Worm (Caenorhabditis elegans) whole organism, L2 larva: ENCODE data around the gene T07C12.10.

Source experiments
- Y55F3AM.14 ChIP-seq: fragments of 200-800 bp; sonication (Bioruptor generic); optimal IDR thresholded peaks from 2 replicates; lab custom pipeline; 2018; ENCODE audit warnings: mild to moderate bottlenecking, missing genetic modification characterization, missing compliant biosample characterization
- ZK546.5 ChIP-seq: sonication (generic microtip); optimal IDR thresholded peaks from 2 replicates; lab custom pipeline; 2017; ENCODE audit warnings: missing biosample characterization, missing genetic modification characterization
- alr-1 ChIP-seq: fragments of 150-350 bp; optimal IDR thresholded peaks from 2 replicates; lab custom pipeline; 2014; ENCODE audit warnings: missing biosample characterization, missing genetic modification characterization
- blmp-1 ChIP-seq: sonication (generic microtip); optimal IDR thresholded peaks from 2 replicates; lab custom pipeline; 2017; ENCODE audit warnings: missing genetic modification characterization, mild to moderate bottlenecking, missing compliant biosample characterization, antibody characterized with exemption, moderate library complexity; ENCODE audit not compliant: insufficient read depth
- ceh-16 ChIP-seq: fragments of 150-350 bp; optimal IDR thresholded peaks from 2 replicates; lab custom pipeline; 2014; ENCODE audit warnings: missing biosample characterization, missing genetic modification characterization
- ceh-82 ChIP-seq: fragments of 150-350 bp; optimal IDR thresholded peaks from 2 replicates; lab custom pipeline; 2014; ENCODE audit warnings: missing biosample characterization, missing genetic modification characterization
- crh-2 ChIP-seq: sonication (generic microtip); optimal IDR thresholded peaks from 2 replicates; lab custom pipeline; 2017; ENCODE audit warnings: missing biosample characterization, missing genetic modification characterization
- dmd-4 ChIP-seq: sonication (generic microtip); optimal IDR thresholded peaks from 2 replicates; lab custom pipeline; 2017; ENCODE audit warnings: missing biosample characterization, missing genetic modification characterization
- elt-1 ChIP-seq: fragments of 150-350 bp; optimal IDR thresholded peaks from 2 replicates; lab custom pipeline; 2014; ENCODE audit warnings: missing biosample characterization, missing genetic modification characterization
- elt-3 ChIP-seq: sonication (generic microtip); optimal IDR thresholded peaks from 2 replicates; lab custom pipeline; 2017; ENCODE audit warnings: missing biosample characterization, missing genetic modification characterization
- fos-1 ChIP-seq: fragments of 150-350 bp; optimal IDR thresholded peaks from 2 replicates; lab custom pipeline; 2014; ENCODE audit warnings: missing biosample characterization, missing genetic modification characterization
- gmeb-1 ChIP-seq: fragments of 150-350 bp; optimal IDR thresholded peaks from 2 replicates; lab custom pipeline; 2014; ENCODE audit warnings: missing biosample characterization, missing genetic modification characterization
- lin-11 ChIP-seq: fragments of 150-350 bp; sonication (generic microtip); optimal IDR thresholded peaks from 2 replicates; lab custom pipeline; 2014; ENCODE audit warnings: missing biosample characterization, missing genetic modification characterization, inconsistent platforms, mixed read lengths
- lin-13 ChIP-seq: fragments of 150-350 bp; optimal IDR thresholded peaks from 2 replicates; lab custom pipeline; 2014; ENCODE audit warnings: missing biosample characterization, missing genetic modification reagents, missing genetic modification characterization
- lin-39 ChIP-seq: fragments of 150-350 bp; optimal IDR thresholded peaks from 2 replicates; lab custom pipeline; 2014; ENCODE audit warnings: missing biosample characterization, missing genetic modification reagents, missing genetic modification characterization
- mbf-1 ChIP-seq: sonication (generic microtip); optimal IDR thresholded peaks from 2 replicates; lab custom pipeline; 2017; ENCODE audit warnings: missing biosample characterization, missing genetic modification characterization
- mdl-1 ChIP-seq, 2 experiments: fragments of 150-350 bp in 1 of 2; sonication (generic microtip) in 1 of 2; optimal IDR thresholded peaks; 2 replicates each; lab custom pipeline; 2017; ENCODE audit warnings: missing biosample characterization in 2 of 2, missing genetic modification characterization in 2 of 2
- nhr-12 ChIP-seq: fragments of 150-350 bp; optimal IDR thresholded peaks from 2 replicates; lab custom pipeline; 2014; ENCODE audit warnings: missing biosample characterization, missing genetic modification characterization
- nhr-23 ChIP-seq: fragments of 150-350 bp; optimal IDR thresholded peaks from 2 replicates; lab custom pipeline; 2014; ENCODE audit warnings: missing biosample characterization, missing genetic modification reagents, missing genetic modification characterization
- nhr-25 ChIP-seq: fragments of 150-350 bp; sonication (generic microtip); optimal IDR thresholded peaks from 3 replicates; lab custom pipeline; 2014; ENCODE audit warnings: missing biosample characterization, missing genetic modification characterization
- nhr-6 ChIP-seq: fragments of 150-350 bp; optimal IDR thresholded peaks from 2 replicates; lab custom pipeline; 2014; ENCODE audit warnings: missing biosample characterization, missing genetic modification characterization
- nhr-77 ChIP-seq: fragments of 150-350 bp; optimal IDR thresholded peaks from 2 replicates; lab custom pipeline; 2014; ENCODE audit warnings: missing biosample characterization, missing genetic modification characterization
- sma-3 ChIP-seq: sonication (generic microtip); optimal IDR thresholded peaks from 2 replicates; lab custom pipeline; 2016; ENCODE audit warnings: missing genetic modification reagents, missing genetic modification characterization, missing compliant biosample characterization
- sma-9 ChIP-seq, 2 experiments: fragments of 150-350 bp in 1 of 2; sonication (generic microtip) in 1 of 2; optimal IDR thresholded peaks; 2 replicates each; lab custom pipeline; 2014 to 2016; ENCODE audit warnings: missing genetic modification characterization in 2 of 2, mild to moderate bottlenecking in 1 of 2, missing biosample characterization in 1 of 2, missing compliant biosample characterization in 1 of 2, missing genetic modification reagents in 1 of 2, moderate library complexity in 1 of 2
- snpc-4 ChIP-seq: fragments of 150-350 bp; optimal IDR thresholded peaks from 2 replicates; lab custom pipeline; 2014; ENCODE audit warnings: missing biosample characterization, missing genetic modification characterization
- unc-39 ChIP-seq: fragments of 150-350 bp; optimal IDR thresholded peaks from 2 replicates; lab custom pipeline; 2014; ENCODE audit warnings: missing biosample characterization, missing genetic modification characterization
- unc-55 ChIP-seq: fragments of 150-350 bp; sonication (generic microtip); optimal IDR thresholded peaks from 3 replicates; lab custom pipeline; 2014; ENCODE audit warnings: missing biosample characterization, missing genetic modification reagents, missing genetic modification characterization
- zag-1 ChIP-seq: fragments of 150-350 bp; optimal IDR thresholded peaks from 2 replicates; lab custom pipeline; 2014; ENCODE audit warnings: missing biosample characterization, missing genetic modification characterization
- ztf-1 ChIP-seq: fragments of 200-800 bp; sonication (Bioruptor generic); conservative IDR thresholded peaks from 2 replicates; pipeline ENCODE4 v1.3.6; 2022; ENCODE audit warnings: missing genetic modification characterization, missing compliant biosample characterization
- ztf-11 ChIP-seq: sonication (generic microtip); optimal IDR thresholded peaks from 2 replicates; lab custom pipeline; 2017; ENCODE audit warnings: missing biosample characterization, missing genetic modification characterization

T07C12.10 gene

DNA sequence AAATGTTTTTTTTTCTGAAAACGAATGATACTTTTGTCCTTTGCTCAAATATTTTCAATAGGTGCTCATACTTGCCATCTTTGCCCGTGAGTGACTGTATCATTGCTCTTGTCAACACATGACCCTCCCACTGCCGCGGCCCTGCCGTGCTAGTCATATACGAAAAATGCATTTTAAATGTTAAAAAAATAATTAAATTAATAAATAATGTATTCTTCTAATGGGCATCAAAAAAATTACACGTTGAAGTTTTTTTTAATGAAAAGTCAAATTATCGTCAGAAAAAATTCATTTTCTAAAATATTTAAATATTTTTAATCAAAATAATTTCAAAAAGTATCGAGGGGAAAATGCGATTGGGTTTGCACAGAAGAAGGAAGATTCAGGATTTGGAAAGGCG is 37.8 kb downstream of the T07C12.10 start, which contains the start of gene C50H2.7:
Gene C50H2.7 (plus strand): TSS at position 301 of the 400 bp plus-strand sequence.
- TF ChIP-seq ZK546.5, result no peak
- TF ChIP-seq lin-13 (GFP tag; lab: Kevin White, UChicago), result no peak

DNA sequence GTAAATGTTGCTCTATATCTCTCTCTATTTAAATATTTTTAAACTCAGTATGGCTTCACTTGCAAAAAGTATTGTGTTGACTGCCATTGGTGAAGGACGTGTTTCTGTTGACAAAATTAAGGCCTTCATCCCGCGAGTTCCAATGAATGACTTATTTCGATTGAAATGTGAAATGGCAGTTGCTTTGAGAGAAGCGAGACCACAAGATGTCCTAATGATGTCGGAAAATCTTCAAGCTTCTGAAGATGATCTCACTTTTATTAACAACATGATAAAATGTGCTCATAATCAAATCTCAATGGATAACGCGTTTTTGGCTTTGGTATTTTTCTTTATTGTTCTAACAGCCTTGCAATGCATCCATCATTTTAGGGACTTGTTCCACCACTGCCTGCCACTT is 39.0 kb downstream of the T07C12.10 start, which contains the start of gene ceh-75:
Gene ceh-75 (plus strand): TSS at position 50 of the 400 bp plus-strand sequence.
- TF ChIP-seq blmp-1 (tag; lab: Kevin White, UChicago) (no peak), ztf-11 (tag; lab: Kevin White, UChicago) (no peak), ceh-82 (tag; lab: Kevin White, UChicago) (no peak), Y55F3AM.14 (GFP tag; lab: Kevin White, UChicago) (no peak), lin-39 (tag; lab: Kevin White, UChicago) (no peak), dmd-4 (no peak), lin-11 (no peak), nhr-12 (tag; lab: Kevin White, UChicago) (no peak), elt-3 (tag; lab: Kevin White, UChicago) (no peak), snpc-4 (no peak), nhr-6 (no peak), ztf-1 (GFP tag; lab: Robert Waterston, UW) (no peak), alr-1 (tag; lab: Kevin White, UChicago) (no peak), unc-39 (no peak), sma-9 (GFP tag; optimal IDR thresholded peaks at IDR 0.05; lab: Kevin White, UChicago) (no peak), sma-9 (tag; optimal IDR thresholded peaks at IDR 0.05; lab: Kevin White, UChicago) (no peak), elt-1 (tag; lab: Kevin White, UChicago) (no peak), zag-1 (no peak)

DNA sequence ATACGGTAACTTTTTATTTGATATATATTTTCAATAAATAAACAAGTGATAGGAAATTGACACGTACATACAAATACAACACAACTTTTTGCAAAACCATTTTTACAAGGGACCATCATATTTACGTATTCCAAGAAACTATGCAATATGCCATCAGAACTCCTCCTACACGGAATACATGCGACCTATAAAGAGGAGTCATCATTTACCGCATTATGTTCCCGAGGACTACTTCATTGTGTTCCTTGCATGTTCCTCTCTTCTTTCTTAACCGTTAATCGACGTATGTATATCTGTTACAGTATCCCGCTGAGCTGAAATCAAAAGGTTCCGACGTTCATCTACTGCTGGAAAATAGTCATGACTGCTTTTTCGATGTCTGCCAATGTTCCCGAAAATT is 41.9 kb downstream of the T07C12.10 start, which contains the start of gene C50H2.5:
Gene C50H2.5 (plus strand): TSS at position 301 of the 400 bp plus-strand sequence.
- TF ChIP-seq nhr-77 (no peak), crh-2 (no peak), zag-1 (no peak), ceh-82 (tag; lab: Kevin White, UChicago) (no peak), nhr-25 (tag; lab: Kevin White, UChicago) (no peak), blmp-1 (tag; lab: Kevin White, UChicago) (no peak), lin-39 (tag; lab: Kevin White, UChicago) (no peak), ceh-16 (no peak), ZK546.5 (no peak), unc-39 (no peak), mdl-1 (tag; optimal IDR thresholded peaks at IDR 0.05; lab: Kevin White, UChicago) (no peak)
- TF ChIP-seq, all 48 proteins: peak for 0

DNA sequence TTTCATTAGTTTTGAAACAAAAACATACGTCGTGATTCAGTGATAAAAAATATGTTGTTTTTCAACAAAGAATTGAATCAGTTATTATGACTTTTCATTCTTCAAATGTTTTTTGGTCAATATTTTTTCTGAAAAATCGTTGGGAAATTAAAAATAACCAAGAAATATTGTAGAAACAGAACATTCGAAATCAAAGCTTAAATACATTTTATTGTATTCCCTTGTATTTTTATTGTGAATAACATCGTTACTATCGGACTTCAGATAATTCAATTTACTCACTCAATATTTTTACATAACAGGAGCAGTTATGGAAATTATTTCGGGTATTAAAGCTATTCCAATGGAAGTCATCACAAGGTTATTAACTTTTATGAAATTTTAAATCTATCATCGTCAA is 43.6 kb downstream of the T07C12.10 start, which contains the start of gene C50H2.4:
Gene C50H2.4 (plus strand): TSS at position 301 of the 400 bp plus-strand sequence.
- TF ChIP-seq fos-1 (tag; lab: Kevin White, UChicago), result no peak

DNA sequence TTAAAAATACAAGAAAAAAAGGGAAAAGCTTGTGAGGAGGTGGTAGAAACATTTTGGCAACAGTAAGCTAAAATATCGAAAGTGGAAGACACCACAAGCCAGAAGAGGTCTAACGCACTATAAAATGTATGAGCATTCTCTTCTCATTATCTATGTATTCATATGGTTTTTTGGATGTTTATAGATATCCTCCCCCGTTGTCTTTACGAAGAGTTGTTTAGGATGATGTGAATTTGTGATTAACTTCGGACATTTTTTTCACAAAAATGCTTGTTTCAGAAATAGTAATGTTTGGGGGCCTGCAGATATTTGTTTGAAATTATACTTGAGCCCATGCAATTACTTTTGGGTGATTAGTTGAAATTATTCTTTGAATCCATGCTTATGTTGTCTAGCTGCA is 45.3 kb downstream of the T07C12.10 start, which contains the start of gene mec-9:
Gene mec-9 (minus strand): TSS at position 101 of the 400 bp plus-strand sequence.
- peak; percentile 73 for TF ChIP-seq unc-55 (GFP tag; lab: Kevin White, UChicago)
- TF ChIP-seq nhr-25 (tag; lab: Kevin White, UChicago), result no peak
- no peak for TF ChIP-seq nhr-23 (tag; lab: Kevin White, UChicago)
- TF ChIP-seq, all 48 proteins: peak for 1

DNA sequence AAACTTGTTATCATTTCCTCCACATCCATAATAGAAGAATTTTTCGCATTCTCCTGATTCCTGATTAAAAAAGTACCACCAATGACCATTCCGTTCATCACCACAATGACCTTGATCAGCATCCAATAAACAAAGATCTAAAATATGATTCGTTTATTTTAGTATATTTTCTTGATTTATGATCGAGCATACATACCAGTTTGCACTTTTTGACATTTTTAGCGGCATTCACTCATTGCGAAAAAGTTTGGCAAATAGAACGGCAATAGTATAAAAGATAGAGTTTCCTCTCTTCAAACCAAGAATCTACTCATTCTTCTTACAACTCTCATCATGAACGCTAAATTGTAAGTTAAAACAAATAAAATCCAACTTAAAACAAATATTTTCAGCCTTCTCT is 46.4 kb downstream of the T07C12.10 start, which contains the start of gene fipr-10:
Gene fipr-10 (plus strand): TSS at position 301 of the 400 bp plus-strand sequence.
- TF ChIP-seq ztf-1 (GFP tag; lab: Robert Waterston, UW) (no peak), mbf-1 (tag; lab: Kevin White, UChicago) (no peak), sma-9 (GFP tag; optimal IDR thresholded peaks at IDR 0.05; lab: Kevin White, UChicago) (no peak), sma-9 (tag; optimal IDR thresholded peaks at IDR 0.05; lab: Kevin White, UChicago) (no peak), nhr-6 (no peak), gmeb-1 (tag; lab: Kevin White, UChicago) (no peak), nhr-12 (tag; lab: Kevin White, UChicago) (no peak), mdl-1 (tag; optimal IDR thresholded peaks at IDR 0.05; lab: Kevin White, UChicago) (no peak), sma-3 (GFP tag; lab: Kevin White, UChicago) (no peak), ztf-11 (tag; lab: Kevin White, UChicago) (no peak)
